Fruit fly (Drosophila melanogaster) whole organism, embryonic: Measurements from ENCODE around the gene CG33490.

Experiments used
- CG10147 ChIP-seq: fragments of 200-800 bp; sonication (Bioruptor generic); optimal IDR thresholded peaks from 2 replicates; lab custom pipeline; 2019; ENCODE audit warnings: missing biosample characterization, mild to moderate bottlenecking, missing genetic modification characterization, moderate library complexity
- CG10209 ChIP-seq: fragments of 200-800 bp; sonication (Bioruptor generic); optimal IDR thresholded peaks from 3 replicates; lab custom pipeline; 2017; ENCODE audit warnings: missing biosample characterization, mild to moderate bottlenecking, missing genetic modification characterization, missing genetic modification reagents
- CG10321 ChIP-seq: fragments of 200-800 bp; sonication (Bioruptor generic); IDR thresholded peaks from 2 replicates; pipeline ENCODE4 v1.3.6; 2022; ENCODE audit warnings: missing biosample characterization, missing genetic modification characterization
- CG10431 ChIP-seq: fragments of 200-800 bp; sonication (Bioruptor generic); optimal IDR thresholded peaks from 3 replicates; lab custom pipeline; 2018; ENCODE audit warnings: missing biosample characterization, mild to moderate bottlenecking, missing genetic modification characterization
- CG12299 ChIP-seq: fragments of 200-800 bp; sonication (Bioruptor generic); optimal IDR thresholded peaks from 2 replicates; lab custom pipeline; 2018; ENCODE audit warnings: missing biosample characterization, mild to moderate bottlenecking, missing genetic modification characterization
- CG12391 ChIP-seq: fragments of 200-800 bp; sonication (Bioruptor generic); optimal IDR thresholded peaks from 3 replicates; lab custom pipeline; 2018; ENCODE audit warnings: missing biosample characterization, mild to moderate bottlenecking, missing genetic modification characterization, moderate library complexity
- CG13287 ChIP-seq: fragments of 200-800 bp; sonication (Bioruptor generic); IDR thresholded peaks from 2 replicates; pipeline ENCODE4 v1.3.6; 2022; ENCODE audit warnings: missing biosample characterization, missing genetic modification characterization; ENCODE audit not compliant: partially characterized antibody
- CG13296 ChIP-seq: fragments of 200-800 bp; sonication (Bioruptor generic); optimal IDR thresholded peaks from 3 replicates; lab custom pipeline; 2018; ENCODE audit warnings: missing biosample characterization, mild to moderate bottlenecking, missing genetic modification characterization
- CG13424 ChIP-seq: fragments of 200-800 bp; sonication (Bioruptor generic); optimal IDR thresholded peaks from 2 replicates; lab custom pipeline; 2019; ENCODE audit warnings: missing biosample characterization, mild to moderate bottlenecking, missing genetic modification characterization, moderate library complexity
- CG18262 ChIP-seq: fragments of 200-800 bp; optimal IDR thresholded peaks from 3 replicates; lab custom pipeline; 2019; ENCODE audit warnings: missing biosample characterization, mild to moderate bottlenecking, missing genetic modification characterization, moderate library complexity
- CG2120 ChIP-seq: fragments of 200-800 bp; sonication (Bioruptor generic); optimal IDR thresholded peaks from 3 replicates; lab custom pipeline; 2016; ENCODE audit warnings: missing biosample characterization, missing genetic modification characterization
- CG2202 ChIP-seq: fragments of 200-800 bp; sonication (Bioruptor generic); optimal IDR thresholded peaks from 2 replicates; lab custom pipeline; 2018; ENCODE audit warnings: missing biosample characterization, mild to moderate bottlenecking, missing genetic modification characterization
- CG32532 ChIP-seq: fragments of 200-800 bp; sonication (Bioruptor generic); IDR thresholded peaks from 2 replicates; pipeline ENCODE4 v1.3.6; 2022; ENCODE audit warnings: missing biosample characterization, missing genetic modification characterization
- CG3847 ChIP-seq: fragments of 200-800 bp; sonication (Bioruptor generic); IDR thresholded peaks from 2 replicates; pipeline ENCODE4 v1.3.6; 2022; ENCODE audit warnings: missing biosample characterization, missing genetic modification characterization
- CG4424 ChIP-seq: fragments of 200-800 bp; sonication (Bioruptor generic); optimal IDR thresholded peaks from 3 replicates; lab custom pipeline; 2016; ENCODE audit warnings: missing biosample characterization, missing genetic modification characterization
- CG4820 ChIP-seq: fragments of 200-800 bp; sonication (Bioruptor generic); optimal IDR thresholded peaks from 3 replicates; lab custom pipeline; 2016; ENCODE audit warnings: missing biosample characterization, missing genetic modification characterization
- CG6765 ChIP-seq: fragments of 200-800 bp; sonication (Bioruptor generic); optimal IDR thresholded peaks from 3 replicates; lab custom pipeline; 2017; ENCODE audit warnings: missing biosample characterization, mild to moderate bottlenecking, missing genetic modification characterization
- CG6854 ChIP-seq: fragments of 200-800 bp; sonication (Bioruptor generic); optimal IDR thresholded peaks from 3 replicates; lab custom pipeline; 2017; ENCODE audit warnings: missing biosample characterization, mild to moderate bottlenecking, missing genetic modification characterization
- CG7839 ChIP-seq: fragments of 200-800 bp; sonication (Bioruptor generic); optimal IDR thresholded peaks from 3 replicates; lab custom pipeline; 2018; ENCODE audit warnings: missing biosample characterization, mild to moderate bottlenecking, missing genetic modification characterization, moderate library complexity
- CG8290 ChIP-seq, 3 experiments: fragments of 200-800 bp; sonication (Bioruptor generic); optimal IDR thresholded peaks; 2 replicates each; lab custom pipeline; 2016 to 2019; ENCODE audit warnings: missing biosample characterization in 3 of 3, missing genetic modification characterization in 3 of 3, mild to moderate bottlenecking in 2 of 3, moderate library complexity in 1 of 3
- CoRest ChIP-seq: fragments of 200-800 bp; sonication (Bioruptor generic); optimal IDR thresholded peaks from 3 replicates; lab custom pipeline; 2018; ENCODE audit warnings: missing biosample characterization, mild to moderate bottlenecking, missing genetic modification characterization, moderate library complexity
- Dip2 ChIP-seq: fragments of 200-800 bp; sonication (Bioruptor generic); IDR thresholded peaks from 2 replicates; pipeline ENCODE4 v1.3.6; 2022; ENCODE audit warnings: missing biosample characterization, missing genetic modification characterization
- HHEX ChIP-seq: fragments of 200-800 bp; sonication (Bioruptor generic); optimal IDR thresholded peaks from 3 replicates; lab custom pipeline; 2017; ENCODE audit warnings: missing biosample characterization, mild to moderate bottlenecking, missing genetic modification characterization, missing genetic modification reagents
- Mrtf ChIP-seq: fragments of 200-800 bp; sonication (Bioruptor generic); IDR thresholded peaks from 3 replicates; pipeline ENCODE4 v1.3.6; 2022; ENCODE audit warnings: missing biosample characterization, missing genetic modification characterization
- abd-A ChIP-seq: fragments of 200-800 bp; sonication (Bioruptor generic); optimal IDR thresholded peaks from 3 replicates; lab custom pipeline; 2019; ENCODE audit warnings: missing biosample characterization, mild to moderate bottlenecking, missing genetic modification characterization, moderate library complexity
- al ChIP-seq: fragments of 200-800 bp; sonication (Bioruptor generic); IDR thresholded peaks from 2 replicates; pipeline ENCODE4 v1.3.6; 2022; ENCODE audit warnings: missing biosample characterization, missing genetic modification characterization
- caup ChIP-seq: fragments of 200-800 bp; sonication (Bioruptor generic); optimal IDR thresholded peaks from 3 replicates; lab custom pipeline; 2017; ENCODE audit warnings: missing biosample characterization, mild to moderate bottlenecking, missing genetic modification characterization, moderate library complexity; ENCODE audit not compliant: severe bottlenecking
- cg ChIP-seq: fragments of 200-800 bp; sonication (Bioruptor generic); optimal IDR thresholded peaks from 3 replicates; lab custom pipeline; 2019; ENCODE audit warnings: missing biosample characterization, mild to moderate bottlenecking, missing genetic modification characterization, moderate library complexity
- chinmo ChIP-seq: fragments of 200-800 bp; sonication (Bioruptor generic); IDR thresholded peaks from 4 replicates; pipeline ENCODE4 v1.3.6; 2022; ENCODE audit warnings: missing biosample characterization, missing genetic modification characterization; ENCODE audit not compliant: partially characterized antibody
- croc ChIP-seq: fragments of 200-800 bp; sonication (Bioruptor generic); conservative IDR thresholded peaks from 3 replicates; pipeline ENCODE4 v1.3.6; 2022; ENCODE audit warnings: missing biosample characterization, missing genetic modification characterization
- dmrt99B ChIP-seq: fragments of 200-800 bp; sonication (Bioruptor generic); optimal IDR thresholded peaks from 2 replicates; lab custom pipeline; 2018; ENCODE audit warnings: missing biosample characterization, mild to moderate bottlenecking, missing genetic modification characterization, moderate library complexity
- en ChIP-seq: fragments of 200-800 bp; sonication (Bioruptor generic); optimal IDR thresholded peaks from 2 replicates; lab custom pipeline; 2016; ENCODE audit warnings: missing biosample characterization, missing genetic modification characterization
- fd64A ChIP-seq: fragments of 200-800 bp; sonication (Bioruptor generic); optimal IDR thresholded peaks from 3 replicates; lab custom pipeline; 2018; ENCODE audit warnings: missing biosample characterization, mild to moderate bottlenecking, missing genetic modification characterization
- ftz-f1 ChIP-seq: fragments of 200-800 bp; sonication (Bioruptor generic); optimal IDR thresholded peaks from 2 replicates; lab custom pipeline; 2016; ENCODE audit warnings: missing biosample characterization, missing genetic modification characterization
- fu2 ChIP-seq: fragments of 200-800 bp; sonication (Bioruptor generic); optimal IDR thresholded peaks from 2 replicates; lab custom pipeline; 2016; ENCODE audit warnings: missing biosample characterization, missing genetic modification characterization
- grn ChIP-seq: fragments of 200-800 bp; sonication (Bioruptor generic); optimal IDR thresholded peaks from 3 replicates; lab custom pipeline; 2017; ENCODE audit warnings: missing biosample characterization, missing genetic modification characterization
- gsb-n ChIP-seq: fragments of 200-800 bp; sonication (Bioruptor generic); optimal IDR thresholded peaks from 3 replicates; lab custom pipeline; 2018; ENCODE audit warnings: missing biosample characterization, mild to moderate bottlenecking, missing genetic modification characterization
- ken ChIP-seq: fragments of 200-800 bp; sonication (Bioruptor generic); IDR thresholded peaks from 3 replicates; pipeline ENCODE4 v1.3.6; 2022; ENCODE audit warnings: missing biosample characterization, missing genetic modification characterization
- klu ChIP-seq: fragments of 200-800 bp; sonication (Bioruptor generic); IDR thresholded peaks from 2 replicates; pipeline ENCODE4 v1.3.6; 2022; ENCODE audit warnings: missing biosample characterization, missing genetic modification characterization
- kni ChIP-seq: fragments of 200-800 bp; sonication (Bioruptor generic); optimal IDR thresholded peaks from 3 replicates; lab custom pipeline; 2017; ENCODE audit warnings: mild to moderate bottlenecking, missing biosample characterization, missing genetic modification reagents, missing genetic modification characterization
- lab ChIP-seq: fragments of 200-800 bp; sonication (Bioruptor generic); optimal IDR thresholded peaks from 3 replicates; lab custom pipeline; 2017; ENCODE audit warnings: missing biosample characterization, missing genetic modification characterization, mild to moderate bottlenecking, moderate library complexity, missing genetic modification reagents
- otp ChIP-seq: fragments of 200-800 bp; sonication (Bioruptor generic); IDR thresholded peaks from 3 replicates; pipeline ENCODE4, ENCODE4 v1.3.6; 2022; ENCODE audit warnings: missing biosample characterization, missing genetic modification characterization
- pan ChIP-seq, 4 experiments: fragments of >200 bp in 3 of 4; fragments of 200-800 bp in 1 of 4; sonication (Bioruptor generic) in 1 of 4; optimal IDR thresholded peaks in 3 of 4; IDR thresholded peaks in 1 of 4; 2 replicates each; pipeline versions ENCODE4 v1.3.6 to Lab custom; 2017 to 2022; ENCODE audit warnings: missing biosample characterization in 2 of 4, missing genetic modification characterization in 2 of 4, mixed read lengths in 1 of 4
- pum ChIP-seq: fragments of 200-800 bp; sonication (Bioruptor generic); optimal IDR thresholded peaks from 2 replicates; lab custom pipeline; 2016; ENCODE audit warnings: missing biosample characterization, missing genetic modification characterization
- scrt ChIP-seq: fragments of 200-800 bp; sonication (Bioruptor generic); optimal IDR thresholded peaks from 2 replicates; lab custom pipeline; 2018; ENCODE audit warnings: missing biosample characterization, mild to moderate bottlenecking, missing genetic modification characterization, moderate library complexity
- seq ChIP-seq: fragments of 200-800 bp; sonication (Bioruptor generic); IDR thresholded peaks from 2 replicates; pipeline ENCODE4 v1.3.6; 2022; ENCODE audit warnings: missing biosample characterization, missing genetic modification characterization
- ttk ChIP-seq: fragments of 200-800 bp; sonication (Bioruptor generic); IDR thresholded peaks from 2 replicates; pipeline ENCODE4 v2.1.2; 2022; ENCODE audit warnings: missing biosample characterization, missing genetic modification characterization
- yki ChIP-seq: fragments of >200 bp; optimal IDR thresholded peaks from 3 replicates; lab custom pipeline; 2018

Gene CG33490

dm6 chr3L:11533704-11534319 is 40.7 kb downstream of the CG33490 start (continued):
- TF ChIP-seq ttk (GFP tag; lab: Robert Waterston, UW): peak; percentile 36; the same call in 1 of the 2 replicates
- peak; percentile 50; the same call in 1 of the 2 replicates for TF ChIP-seq al (GFP tag; lab: Robert Waterston, UW)
- TF ChIP-seq CG2120 (GFP tag; lab: Kevin White, UChicago): peak; percentile 75
- TF ChIP-seq caup (GFP tag; lab: Kevin White, UChicago): peak; percentile 41
- TF ChIP-seq CG6765 (GFP tag; lab: Kevin White, UChicago): peak; percentile 22
- peak; percentile 56 for TF ChIP-seq CG13424 (tag; lab: Kevin White, UChicago)
- peak; percentile 36 for TF ChIP-seq CG18262 (tag; lab: Kevin White, UChicago)
- no peak for TF ChIP-seq yki
- no peak for TF ChIP-seq croc (GFP tag; lab: Robert Waterston, UW)
- TF ChIP-seq CG10147: peak; percentile 23
- TF ChIP-seq CG13296 (GFP tag; lab: Kevin White, UChicago): peak; percentile 59
- TF ChIP-seq CG10321: no peak
- TF ChIP-seq kni (GFP tag; lab: Kevin White, UChicago): no peak
- no peak for TF ChIP-seq ken (GFP tag; lab: Robert Waterston, UW)
- TF ChIP-seq chinmo (GFP tag; lab: Robert Waterston, UW): peak; percentile 50; the same call in 1 of the 4 replicates
- no peak for TF ChIP-seq Dip2 (GFP tag; lab: Robert Waterston, UW)
- peak; percentile 16 for TF ChIP-seq abd-A (tag; lab: Kevin White, UChicago)
- peak; percentile 35; the same call in 1 of the 2 replicates for TF ChIP-seq CG3847 (GFP tag; lab: Robert Waterston, UW)
- peak; percentile 45; the same call in 1 of the 3 replicates for TF ChIP-seq Mrtf (GFP tag; lab: Robert Waterston, UW)
- TF ChIP-seq lab (GFP tag; lab: Kevin White, UChicago): peak; percentile 56
- no peak for TF ChIP-seq otp (GFP tag; lab: Robert Waterston, UW)
- TF ChIP-seq CG10431 (GFP tag; lab: Kevin White, UChicago): no peak
- TF ChIP-seq fd64A (GFP tag; lab: Kevin White, UChicago): no peak
- TF ChIP-seq CG32532 (GFP tag; lab: Robert Waterston, UW): peak; percentile 54; the same call in 1 of the 2 replicates
- peak; percentile 19 for TF ChIP-seq HHEX (GFP tag; lab: Kevin White, UChicago)
- no peak for TF ChIP-seq CG4820 (GFP tag; lab: Kevin White, UChicago)
- no peak for TF ChIP-seq grn (GFP tag; lab: Kevin White, UChicago)
- peak; percentile 15 for TF ChIP-seq fu2
- TF ChIP-seq cg: no peak
- TF ChIP-seq en: peak; percentile 29
- no peak for TF ChIP-seq CG13287 (GFP tag; lab: Robert Waterston, UW)
- TF ChIP-seq CG8290 (GFP tag; optimal IDR thresholded peaks at IDR 0.05; lab: Kevin White, UChicago): no peak
- peak in 1 of 2 experiments; percentile 52 for TF ChIP-seq CG8290 (tag; optimal IDR thresholded peaks at IDR 0.05; lab: Kevin White, UChicago)
- peak; percentile 49; the same call in 1 of the 2 replicates for TF ChIP-seq klu
- peak; percentile 58 for TF ChIP-seq CoRest (tag; lab: Kevin White, UChicago)
- no peak for TF ChIP-seq seq (GFP tag; lab: Robert Waterston, UW)
- peak; percentile 17 for TF ChIP-seq CG12391 (tag; lab: Kevin White, UChicago)
- no peak for TF ChIP-seq CG2202
- TF ChIP-seq CG7839 (tag; lab: Kevin White, UChicago): peak; percentile 58
- TF ChIP-seq scrt: peak; percentile 29
- peak; percentile 38 for TF ChIP-seq pum (GFP tag; lab: Kevin White, UChicago)
- TF ChIP-seq dmrt99B (tag; lab: Kevin White, UChicago): peak; percentile 68
- no peak for TF ChIP-seq gsb-n (tag; lab: Kevin White, UChicago)
- TF ChIP-seq CG10209 (GFP tag; lab: Kevin White, UChicago): no peak
- TF ChIP-seq CG6854 (GFP tag; lab: Kevin White, UChicago): no peak
- TF ChIP-seq pan (optimal IDR thresholded peaks at IDR 0.05; lab: Kevin White, UChicago): no peak
- TF ChIP-seq pan (GFP tag; optimal IDR thresholded peaks at IDR 0.05 in 1 of 2, IDR thresholded peaks at IDR 0.05 in 1 of 2): peak in 1 of 2 experiments; percentile 6
- TF ChIP-seq CG4424: peak; percentile 33
- peak; percentile 55 for TF ChIP-seq ftz-f1 (GFP tag; lab: Kevin White, UChicago)
- peak; percentile 3 for TF ChIP-seq CG12299 (tag; lab: Kevin White, UChicago)
